Worm (Caenorhabditis elegans) whole organism, mixed stage, embryonic: ENCODE results near the gene bmk-1.

ENCODE experiments used
- M03D4.4 ChIP-seq: sonication (generic microtip); optimal IDR thresholded peaks from 2 replicates; lab custom pipeline; 2017; ENCODE audit warnings: mild to moderate bottlenecking, missing genetic modification characterization, missing compliant biosample characterization
- bed-3 ChIP-seq: fragments of 200-800 bp; sonication (Bioruptor generic); optimal IDR thresholded peaks from 3 replicates; lab custom pipeline; 2018; ENCODE audit warnings: mild to moderate bottlenecking, missing genetic modification characterization, moderate library complexity, missing compliant biosample characterization
- blmp-1 ChIP-seq: fragments of 150-350 bp; optimal IDR thresholded peaks from 2 replicates; lab custom pipeline; 2014; ENCODE audit warnings: missing biosample characterization, missing genetic modification characterization
- ceh-39 ChIP-seq: fragments of 150-350 bp; optimal IDR thresholded peaks from 2 replicates; lab custom pipeline; 2014; ENCODE audit warnings: missing biosample characterization, missing genetic modification characterization
- ceh-43 ChIP-seq: fragments of 200-800 bp; sonication (Bioruptor generic); optimal IDR thresholded peaks from 2 replicates; lab custom pipeline; 2018; ENCODE audit warnings: mild to moderate bottlenecking, missing genetic modification characterization, moderate library complexity, missing compliant biosample characterization
- ceh-83 ChIP-seq: fragments of 200-800 bp; sonication (Bioruptor generic); optimal IDR thresholded peaks from 2 replicates; lab custom pipeline; 2018; ENCODE audit warnings: mild to moderate bottlenecking, missing genetic modification characterization, missing compliant biosample characterization
- ces-1 ChIP-seq: fragments of 150-350 bp; optimal IDR thresholded peaks from 2 replicates; lab custom pipeline; 2014; ENCODE audit warnings: missing biosample characterization, missing genetic modification reagents, missing genetic modification characterization
- cnd-1 ChIP-seq: fragments of 200-800 bp; sonication (Bioruptor generic); optimal IDR thresholded peaks from 2 replicates; lab custom pipeline; 2018; ENCODE audit warnings: mild to moderate bottlenecking, missing genetic modification characterization, missing compliant biosample characterization
- elt-1 ChIP-seq: sonication (generic microtip); optimal IDR thresholded peaks from 2 replicates; lab custom pipeline; 2017; ENCODE audit warnings: missing genetic modification characterization, mild to moderate bottlenecking, missing compliant biosample characterization, antibody characterized with exemption, moderate library complexity, borderline replicate concordance; ENCODE audit not compliant: insufficient read depth
- elt-3 ChIP-seq: fragments of 150-350 bp; optimal IDR thresholded peaks from 2 replicates; lab custom pipeline; 2014; ENCODE audit warnings: missing biosample characterization, missing genetic modification characterization
- flh-1 ChIP-seq: fragments of 200-800 bp; sonication (Bioruptor generic); optimal IDR thresholded peaks from 2 replicates; lab custom pipeline; 2018; ENCODE audit warnings: mild to moderate bottlenecking, missing genetic modification characterization, moderate library complexity, missing compliant biosample characterization
- ham-2 ChIP-seq: fragments of 200-800 bp; sonication (Bioruptor generic); optimal IDR thresholded peaks from 2 replicates; lab custom pipeline; 2018; ENCODE audit warnings: mild to moderate bottlenecking, missing genetic modification characterization, missing compliant biosample characterization
- hlh-1 ChIP-seq: fragments of 150-350 bp; optimal IDR thresholded peaks from 2 replicates; lab custom pipeline; 2014; ENCODE audit warnings: missing biosample characterization, missing genetic modification reagents, missing genetic modification characterization
- lin-13 ChIP-seq: fragments of 150-350 bp; optimal IDR thresholded peaks from 2 replicates; lab custom pipeline; 2014; ENCODE audit warnings: missing biosample characterization, missing genetic modification characterization
- lin-32 ChIP-seq: fragments of 200-800 bp; sonication (Bioruptor generic); optimal IDR thresholded peaks from 2 replicates; lab custom pipeline; 2018; ENCODE audit warnings: mild to moderate bottlenecking, missing genetic modification characterization, missing compliant biosample characterization
- lsy-2 ChIP-seq: fragments of 150-350 bp; optimal IDR thresholded peaks from 2 replicates; lab custom pipeline; 2014; ENCODE audit warnings: missing biosample characterization, missing genetic modification characterization
- mab-5 ChIP-seq: fragments of 150-350 bp; optimal IDR thresholded peaks from 2 replicates; lab custom pipeline; 2014; ENCODE audit warnings: missing biosample characterization, missing genetic modification characterization
- mep-1 ChIP-seq: fragments of 150-350 bp; optimal IDR thresholded peaks from 2 replicates; lab custom pipeline; 2017; ENCODE audit warnings: missing biosample characterization, missing genetic modification reagents, missing genetic modification characterization, inconsistent platforms
- nhr-2 ChIP-seq: fragments of 150-350 bp; optimal IDR thresholded peaks from 2 replicates; lab custom pipeline; 2014; ENCODE audit warnings: missing biosample characterization, missing genetic modification characterization
- nhr-28 ChIP-seq: fragments of 150-350 bp; optimal IDR thresholded peaks from 2 replicates; lab custom pipeline; 2014; ENCODE audit warnings: missing biosample characterization, missing genetic modification characterization
- nhr-76 ChIP-seq: sonication (generic microtip); optimal IDR thresholded peaks from 2 replicates; lab custom pipeline; 2017; ENCODE audit warnings: missing biosample characterization, missing genetic modification characterization
- pha-4 ChIP-seq: fragments of 150-350 bp; optimal IDR thresholded peaks from 2 replicates; lab custom pipeline; 2018; ENCODE audit warnings: missing biosample characterization, missing genetic modification reagents, missing genetic modification characterization
- sem-2 ChIP-seq: fragments of 200-800 bp; sonication (Bioruptor generic); optimal IDR thresholded peaks from 2 replicates; lab custom pipeline; 2018; ENCODE audit warnings: mild to moderate bottlenecking, missing genetic modification characterization, missing compliant biosample characterization
- snpc-4 ChIP-seq: fragments of 150-350 bp; optimal IDR thresholded peaks from 2 replicates; lab custom pipeline; 2014; ENCODE audit warnings: missing biosample characterization, missing genetic modification characterization
- sptf-1 ChIP-seq: sonication (generic microtip); optimal IDR thresholded peaks from 2 replicates; lab custom pipeline; 2017; ENCODE audit warnings: mild to moderate bottlenecking, missing genetic modification characterization, moderate library complexity, missing compliant biosample characterization
- tbx-8 ChIP-seq: fragments of 200-800 bp; sonication (Bioruptor generic); optimal IDR thresholded peaks from 2 replicates; lab custom pipeline; 2018; ENCODE audit warnings: mild to moderate bottlenecking, missing genetic modification characterization, moderate library complexity, missing compliant biosample characterization
- unc-120 ChIP-seq: sonication (generic microtip); optimal IDR thresholded peaks from 2 replicates; lab custom pipeline; 2017; ENCODE audit warnings: missing genetic modification characterization, missing compliant biosample characterization; ENCODE audit not compliant: poor library complexity, severe bottlenecking
- unc-39 ChIP-seq: fragments of 150-350 bp; optimal IDR thresholded peaks from 2 replicates; lab custom pipeline; 2014; ENCODE audit warnings: missing biosample characterization, missing genetic modification characterization
- unc-62 ChIP-seq: fragments of 150-350 bp; optimal IDR thresholded peaks from 2 replicates; lab custom pipeline; 2014; ENCODE audit warnings: missing biosample characterization, missing genetic modification reagents, missing genetic modification characterization
- zip-8 ChIP-seq: fragments of 150-350 bp; optimal IDR thresholded peaks from 2 replicates; lab custom pipeline; 2014; ENCODE audit warnings: missing biosample characterization, missing genetic modification characterization
- ztf-11 ChIP-seq: fragments of 150-350 bp; optimal IDR thresholded peaks from 2 replicates; lab custom pipeline; 2014; ENCODE audit warnings: missing biosample characterization, missing genetic modification characterization

The bmk-1 gene

ce11 chrV:14481401-14481800 is 24.6 kb upstream of the bmk-1 start, which contains the start of gene R02D5.7:
Gene R02D5.7, minus strand, starts transcription at chrV:14481501.
- TF ChIP-seq zip-8 (tag; lab: Kevin White, UChicago) (no peak), sem-2 (GFP tag; lab: Kevin White, UChicago) (no peak), sptf-1 (tag; lab: Kevin White, UChicago) (no peak), ham-2 (no peak), nhr-28 (tag; lab: Kevin White, UChicago) (no peak), elt-1 (tag; lab: Kevin White, UChicago) (no peak), flh-1 (GFP tag; lab: Kevin White, UChicago) (no peak), nhr-2 (tag; lab: Kevin White, UChicago) (no peak), blmp-1 (tag; lab: Kevin White, UChicago) (no peak), tbx-8 (GFP tag; lab: Kevin White, UChicago) (no peak), nhr-76 (tag; lab: Kevin White, UChicago) (no peak), lsy-2 (tag; lab: Kevin White, UChicago) (no peak), elt-3 (no peak), ces-1 (GFP tag; lab: Kevin White, UChicago) (no peak), ztf-11 (tag; lab: Kevin White, UChicago) (no peak), hlh-1 (no peak)

ce11 chrV:14480533-14480932 is 23.7 kb upstream of the bmk-1 start:
- TF ChIP-seq cnd-1 (tag; lab: Kevin White, UChicago) (no peak), flh-1 (GFP tag; lab: Kevin White, UChicago) (no peak), nhr-2 (tag; lab: Kevin White, UChicago) (no peak), nhr-76 (tag; lab: Kevin White, UChicago) (no peak), snpc-4 (tag; lab: Kevin White, UChicago) (no peak), pha-4 (no peak), bed-3 (no peak), sptf-1 (tag; lab: Kevin White, UChicago) (no peak), M03D4.4 (no peak), sem-2 (GFP tag; lab: Kevin White, UChicago) (no peak), ces-1 (GFP tag; lab: Kevin White, UChicago) (no peak), ztf-11 (tag; lab: Kevin White, UChicago) (no peak), mep-1 (tag; lab: Kevin White, UChicago) (no peak), unc-62 (GFP tag; lab: Kevin White, UChicago) (no peak), unc-39 (tag; lab: Kevin White, UChicago) (no peak), lin-13 (tag; lab: Kevin White, UChicago) (no peak), lin-32 (GFP tag; lab: Kevin White, UChicago) (no peak)

- TF ChIP-seq elt-3 (no peak), ceh-43 (no peak), elt-1 (tag; lab: Kevin White, UChicago) (no peak), mep-1 (tag; lab: Kevin White, UChicago) (no peak), bed-3 (no peak), ceh-39 (no peak), mab-5 (tag; lab: Kevin White, UChicago) (no peak), sptf-1 (tag; lab: Kevin White, UChicago) (no peak), lin-32 (GFP tag; lab: Kevin White, UChicago) (no peak), ces-1 (GFP tag; lab: Kevin White, UChicago) (no peak), cnd-1 (tag; lab: Kevin White, UChicago) (no peak), nhr-28 (tag; lab: Kevin White, UChicago) (no peak), unc-120 (tag; lab: Kevin White, UChicago) (no peak), pha-4 (no peak), zip-8 (tag; lab: Kevin White, UChicago) (no peak), lsy-2 (tag; lab: Kevin White, UChicago) (no peak), flh-1 (GFP tag; lab: Kevin White, UChicago) (no peak)
These were observed 22.2 kb upstream of the bmk-1 start, which contains the start of gene clec-55 for ce11 chrV:14478979-14479378. Gene clec-55, plus strand, starts transcription at chrV:14479279.

ce11 chrV:14476680-14477079 is 19.9 kb upstream of the bmk-1 start, which contains the start of gene clec-54:
Gene clec-54, plus strand, starts transcription at chrV:14476903.
- TF ChIP-seq lin-32 (GFP tag; lab: Kevin White, UChicago) (no peak), nhr-76 (tag; lab: Kevin White, UChicago) (no peak), unc-120 (tag; lab: Kevin White, UChicago) (no peak), M03D4.4 (no peak), ceh-83 (GFP tag; lab: Kevin White, UChicago) (no peak), nhr-28 (tag; lab: Kevin White, UChicago) (no peak), lsy-2 (tag; lab: Kevin White, UChicago) (no peak), flh-1 (GFP tag; lab: Kevin White, UChicago) (no peak), ham-2 (no peak)
- TF ChIP-seq, all 35 proteins: peak for 0
